Worm (Caenorhabditis elegans) whole organism, L2 larva: ENCODE results near the gene nhr-50.
A peak's percentile ranks its signal among the peaks of the same experiment; 100 is the strongest.

ENCODE experiments used
- C34F6.9 ChIP-seq: fragments of 150-350 bp; optimal IDR thresholded peaks from 2 replicates; lab custom pipeline; 2014; ENCODE audit warnings: missing biosample characterization, missing genetic modification characterization
- F13H6.1 ChIP-seq: sonication (generic microtip); optimal IDR thresholded peaks from 2 replicates; lab custom pipeline; 2016; ENCODE audit warnings: missing genetic modification characterization, missing compliant biosample characterization
- Y55F3AM.14 ChIP-seq: fragments of 200-800 bp; sonication (Bioruptor generic); optimal IDR thresholded peaks from 2 replicates; lab custom pipeline; 2018; ENCODE audit warnings: mild to moderate bottlenecking, missing genetic modification characterization, missing compliant biosample characterization
- aly-2 ChIP-seq: fragments of 150-350 bp; optimal IDR thresholded peaks from 2 replicates; lab custom pipeline; 2014; ENCODE audit warnings: missing biosample characterization, missing genetic modification characterization
- ama-1 ChIP-seq: fragments of 150-350 bp; optimal IDR thresholded peaks from 2 replicates; lab custom pipeline; 2018; ENCODE audit warnings: inconsistent platforms
- blmp-1 ChIP-seq: sonication (generic microtip); optimal IDR thresholded peaks from 2 replicates; lab custom pipeline; 2017; ENCODE audit warnings: missing genetic modification characterization, mild to moderate bottlenecking, missing compliant biosample characterization, antibody characterized with exemption, moderate library complexity; ENCODE audit not compliant: insufficient read depth
- ceh-82 ChIP-seq: fragments of 150-350 bp; optimal IDR thresholded peaks from 2 replicates; lab custom pipeline; 2014; ENCODE audit warnings: missing biosample characterization, missing genetic modification characterization
- crh-2 ChIP-seq: sonication (generic microtip); optimal IDR thresholded peaks from 2 replicates; lab custom pipeline; 2017; ENCODE audit warnings: missing biosample characterization, missing genetic modification characterization
- egl-27 ChIP-seq: sonication (generic microtip); optimal IDR thresholded peaks from 3 replicates; lab custom pipeline; 2017; ENCODE audit warnings: missing biosample characterization, missing genetic modification reagents, missing genetic modification characterization
- elt-1 ChIP-seq: fragments of 150-350 bp; optimal IDR thresholded peaks from 2 replicates; lab custom pipeline; 2014; ENCODE audit warnings: missing biosample characterization, missing genetic modification characterization
- fos-1 ChIP-seq: fragments of 150-350 bp; optimal IDR thresholded peaks from 2 replicates; lab custom pipeline; 2014; ENCODE audit warnings: missing biosample characterization, missing genetic modification characterization
- gmeb-1 ChIP-seq: fragments of 150-350 bp; optimal IDR thresholded peaks from 2 replicates; lab custom pipeline; 2014; ENCODE audit warnings: missing biosample characterization, missing genetic modification characterization
- lin-11 ChIP-seq: fragments of 150-350 bp; sonication (generic microtip); optimal IDR thresholded peaks from 2 replicates; lab custom pipeline; 2014; ENCODE audit warnings: missing biosample characterization, missing genetic modification characterization, inconsistent platforms, mixed read lengths
- lin-13 ChIP-seq: fragments of 150-350 bp; optimal IDR thresholded peaks from 2 replicates; lab custom pipeline; 2014; ENCODE audit warnings: missing biosample characterization, missing genetic modification reagents, missing genetic modification characterization
- lin-39 ChIP-seq: fragments of 150-350 bp; optimal IDR thresholded peaks from 2 replicates; lab custom pipeline; 2014; ENCODE audit warnings: missing biosample characterization, missing genetic modification reagents, missing genetic modification characterization
- mab-5 ChIP-seq: fragments of 150-350 bp; optimal IDR thresholded peaks from 2 replicates; lab custom pipeline; 2014; ENCODE audit warnings: missing biosample characterization, missing genetic modification characterization
- mbf-1 ChIP-seq: sonication (generic microtip); optimal IDR thresholded peaks from 2 replicates; lab custom pipeline; 2017; ENCODE audit warnings: missing biosample characterization, missing genetic modification characterization
- nhr-10 ChIP-seq: sonication (generic microtip); optimal IDR thresholded peaks from 2 replicates; lab custom pipeline; 2017; ENCODE audit warnings: missing biosample characterization, missing genetic modification characterization
- nhr-129 ChIP-seq: fragments of 150-350 bp; optimal IDR thresholded peaks from 2 replicates; lab custom pipeline; 2014; ENCODE audit warnings: missing biosample characterization, missing genetic modification characterization
- nhr-21 ChIP-seq: fragments of 150-350 bp; optimal IDR thresholded peaks from 2 replicates; lab custom pipeline; 2014; ENCODE audit warnings: missing biosample characterization, missing genetic modification characterization
- nhr-237 ChIP-seq: fragments of 150-350 bp; optimal IDR thresholded peaks from 2 replicates; lab custom pipeline; 2014; ENCODE audit warnings: missing biosample characterization, missing genetic modification characterization
- nhr-25 ChIP-seq: fragments of 150-350 bp; sonication (generic microtip); optimal IDR thresholded peaks from 3 replicates; lab custom pipeline; 2014; ENCODE audit warnings: missing biosample characterization, missing genetic modification characterization
- nhr-77 ChIP-seq: fragments of 150-350 bp; optimal IDR thresholded peaks from 2 replicates; lab custom pipeline; 2014; ENCODE audit warnings: missing biosample characterization, missing genetic modification characterization
- peb-1 ChIP-seq: fragments of 150-350 bp; optimal IDR thresholded peaks from 2 replicates; lab custom pipeline; 2014; ENCODE audit warnings: missing biosample characterization, missing genetic modification characterization
- sem-4 ChIP-seq: fragments of 150-350 bp; optimal IDR thresholded peaks from 2 replicates; lab custom pipeline; 2014; ENCODE audit warnings: missing biosample characterization, missing genetic modification reagents, missing genetic modification characterization
- skn-1 ChIP-seq: sonication (generic microtip); optimal IDR thresholded peaks from 2 replicates; lab custom pipeline; 2017; ENCODE audit warnings: missing biosample characterization, missing genetic modification characterization
- sma-3 ChIP-seq: sonication (generic microtip); optimal IDR thresholded peaks from 2 replicates; lab custom pipeline; 2016; ENCODE audit warnings: missing genetic modification reagents, missing genetic modification characterization, missing compliant biosample characterization
- sma-9 ChIP-seq, 2 experiments: fragments of 150-350 bp in 1 of 2; sonication (generic microtip) in 1 of 2; optimal IDR thresholded peaks; 2 replicates each; lab custom pipeline; 2014 to 2016; ENCODE audit warnings: missing genetic modification characterization in 2 of 2, mild to moderate bottlenecking in 1 of 2, missing biosample characterization in 1 of 2, missing compliant biosample characterization in 1 of 2, missing genetic modification reagents in 1 of 2, moderate library complexity in 1 of 2
- snpc-4 ChIP-seq: fragments of 150-350 bp; optimal IDR thresholded peaks from 2 replicates; lab custom pipeline; 2014; ENCODE audit warnings: missing biosample characterization, missing genetic modification characterization
- unc-39 ChIP-seq: fragments of 150-350 bp; optimal IDR thresholded peaks from 2 replicates; lab custom pipeline; 2014; ENCODE audit warnings: missing biosample characterization, missing genetic modification characterization
- unc-55 ChIP-seq: fragments of 150-350 bp; sonication (generic microtip); optimal IDR thresholded peaks from 3 replicates; lab custom pipeline; 2014; ENCODE audit warnings: missing biosample characterization, missing genetic modification reagents, missing genetic modification characterization
- zag-1 ChIP-seq: fragments of 150-350 bp; optimal IDR thresholded peaks from 2 replicates; lab custom pipeline; 2014; ENCODE audit warnings: missing biosample characterization, missing genetic modification characterization
- ztf-11 ChIP-seq: sonication (generic microtip); optimal IDR thresholded peaks from 2 replicates; lab custom pipeline; 2017; ENCODE audit warnings: missing biosample characterization, missing genetic modification characterization
- ztf-4 ChIP-seq: fragments of 150-350 bp; optimal IDR thresholded peaks from 2 replicates; lab custom pipeline; 2014; ENCODE audit warnings: missing biosample characterization, missing genetic modification characterization

Gene nhr-50

ce11 chrV:16000433-16000832 is at the start of gene nhr-50:
TSS of gene nhr-50 (minus strand) at chrV:16000631.
- TF ChIP-seq zag-1 (tag; lab: Kevin White, UChicago) (no peak), nhr-129 (tag; lab: Kevin White, UChicago) (peak; percentile 54), aly-2 (no peak), sma-9 (GFP tag; optimal IDR thresholded peaks at IDR 0.05; lab: Kevin White, UChicago) (peak; percentile 91), sma-9 (tag; optimal IDR thresholded peaks at IDR 0.05; lab: Kevin White, UChicago) (no peak), crh-2 (tag; lab: Kevin White, UChicago) (peak; percentile 83), nhr-21 (tag; lab: Kevin White, UChicago) (peak; percentile 45), gmeb-1 (peak; percentile 8), F13H6.1 (tag; lab: Kevin White, UChicago) (peak; percentile 53), lin-13 (GFP tag; lab: Kevin White, UChicago) (no peak), mab-5 (tag; lab: Kevin White, UChicago) (no peak), ztf-4 (peak; percentile 8), C34F6.9 (tag; lab: Kevin White, UChicago) (peak; percentile 45), fos-1 (peak; percentile 99), nhr-10 (tag; lab: Kevin White, UChicago) (no peak), blmp-1 (tag; lab: Kevin White, UChicago) (peak; percentile 97), egl-27 (tag; lab: Kevin White, UChicago) (peak; percentile 57), sma-3 (GFP tag; lab: Kevin White, UChicago) (peak; percentile 69), ztf-11 (no peak), mbf-1 (tag; lab: Kevin White, UChicago) (no peak), lin-39 (tag; lab: Kevin White, UChicago) (no peak), Y55F3AM.14 (no peak)

DNA sequence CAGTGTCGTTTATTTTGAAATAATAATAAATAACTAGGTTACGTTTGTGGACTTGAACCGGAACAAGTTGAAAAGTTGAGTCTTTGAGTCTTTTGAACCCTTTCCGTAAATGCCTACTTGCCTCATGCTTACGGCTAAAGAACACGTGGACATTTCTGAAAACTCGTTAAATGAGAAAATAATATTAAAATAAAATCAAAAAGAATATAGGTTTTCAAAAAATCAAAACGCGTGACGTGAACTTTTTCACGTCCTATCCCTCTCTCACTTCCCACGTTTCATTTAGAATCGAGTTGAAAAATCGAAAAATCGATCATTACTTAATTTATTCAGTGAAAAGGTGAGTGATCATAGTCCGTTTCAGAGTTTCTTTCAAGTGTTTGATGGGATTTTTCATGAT is 48.7 kb upstream of the nhr-50 start, which contains the start of gene best-12:
Gene best-12, plus strand, starts transcription at position 301 of the 400 bp plus-strand sequence.
- TF ChIP-seq sma-9 (GFP tag; optimal IDR thresholded peaks at IDR 0.05; lab: Kevin White, UChicago), result no peak
- TF ChIP-seq sma-9 (tag; optimal IDR thresholded peaks at IDR 0.05; lab: Kevin White, UChicago), result no peak
- no peak for TF ChIP-seq nhr-21 (tag; lab: Kevin White, UChicago)
- TF ChIP-seq ama-1 (lab: Kevin White, UChicago), result no peak
- TF ChIP-seq peb-1 (tag; lab: Kevin White, UChicago), result no peak
- TF ChIP-seq nhr-237 (tag; lab: Kevin White, UChicago), result no peak
- TF ChIP-seq, all 48 proteins: peak for 0

ce11 chrV:16047508-16047907 is 47.1 kb upstream of the nhr-50 start, which contains the start of gene str-198:
TSS of gene str-198 (plus strand) at chrV:16047808.
- TF ChIP-seq lin-11 (tag; lab: Kevin White, UChicago) (no peak), unc-55 (GFP tag; lab: Kevin White, UChicago) (no peak), nhr-21 (tag; lab: Kevin White, UChicago) (no peak), Y55F3AM.14 (no peak), mab-5 (tag; lab: Kevin White, UChicago) (no peak), fos-1 (no peak), skn-1 (no peak), F13H6.1 (tag; lab: Kevin White, UChicago) (no peak), nhr-77 (no peak), egl-27 (tag; lab: Kevin White, UChicago) (no peak), blmp-1 (tag; lab: Kevin White, UChicago) (no peak), ztf-11 (no peak), nhr-237 (tag; lab: Kevin White, UChicago) (no peak), ceh-82 (no peak), lin-13 (GFP tag; lab: Kevin White, UChicago) (no peak)

- TF ChIP-seq aly-2, result no peak
- no peak for TF ChIP-seq elt-1 (tag; lab: Kevin White, UChicago)
- no peak for TF ChIP-seq snpc-4 (tag; lab: Kevin White, UChicago)
- TF ChIP-seq nhr-21 (tag; lab: Kevin White, UChicago), result no peak
- no peak for TF ChIP-seq sma-3 (GFP tag; lab: Kevin White, UChicago)
- TF ChIP-seq nhr-10 (tag; lab: Kevin White, UChicago), result no peak
- no peak for TF ChIP-seq C34F6.9 (tag; lab: Kevin White, UChicago)
- TF ChIP-seq unc-39 (tag; lab: Kevin White, UChicago), result no peak
- no peak for TF ChIP-seq mab-5 (tag; lab: Kevin White, UChicago)
- no peak for TF ChIP-seq sem-4
- TF ChIP-seq unc-55 (GFP tag; lab: Kevin White, UChicago), result no peak
Measured at ce11 chrV:16047052-16047451, 46.6 kb upstream of the nhr-50 start.

- no peak for TF ChIP-seq unc-39 (tag; lab: Kevin White, UChicago)
- no peak for TF ChIP-seq ztf-4
- no peak for TF ChIP-seq lin-11 (tag; lab: Kevin White, UChicago)
- TF ChIP-seq nhr-25 (tag; lab: Kevin White, UChicago), result no peak
Measured at ce11 chrV:16046573-16046972, 46.1 kb upstream of the nhr-50 start, which contains the start of gene ZK285.2. TSS of gene ZK285.2 (plus strand) at chrV:16046873.
